Fruit fly (Drosophila melanogaster) whole organism, embryonic: Measurements from ENCODE around the gene Irp-1B.
A peak's percentile ranks its signal among the peaks of the same experiment; 100 is the strongest.

Experiments used
- B-H1 ChIP-seq: fragments of 200-800 bp; sonication (Bioruptor generic); IDR thresholded peaks from 3 replicates; pipeline ENCODE4 v1.3.6; 2022; ENCODE audit warnings: missing biosample characterization, missing genetic modification characterization
- B-H2 ChIP-seq: fragments of 200-800 bp; sonication (Bioruptor generic); optimal IDR thresholded peaks from 2 replicates; lab custom pipeline; 2018; ENCODE audit warnings: missing biosample characterization, mild to moderate bottlenecking, missing genetic modification characterization
- BtbVII ChIP-seq: fragments of 200-800 bp; sonication (Bioruptor generic); optimal IDR thresholded peaks from 3 replicates; lab custom pipeline; 2017; ENCODE audit warnings: missing biosample characterization, mild to moderate bottlenecking, missing genetic modification characterization
- CG1024 ChIP-seq: fragments of 200-800 bp; sonication (Bioruptor generic); IDR thresholded peaks from 2 replicates; pipeline ENCODE4 v1.3.6; 2022; ENCODE audit warnings: missing biosample characterization, missing genetic modification characterization
- CG11093 ChIP-seq: fragments of 200-800 bp; sonication (Bioruptor generic); IDR thresholded peaks from 3 replicates; pipeline ENCODE4 v1.3.6; 2022; ENCODE audit warnings: missing biosample characterization, missing genetic modification characterization
- CG11398 ChIP-seq: fragments of 200-800 bp; sonication (Bioruptor generic); optimal IDR thresholded peaks from 2 replicates; lab custom pipeline; 2016; ENCODE audit warnings: missing biosample characterization, missing genetic modification characterization
- CG14050 ChIP-seq: fragments of 200-800 bp; sonication (Bioruptor generic); IDR thresholded peaks from 3 replicates; pipeline ENCODE4 v1.3.6; 2022; ENCODE audit warnings: missing biosample characterization, missing genetic modification characterization
- CG15514 ChIP-seq: fragments of 200-800 bp; sonication (Bioruptor generic); optimal IDR thresholded peaks from 3 replicates; lab custom pipeline; 2017; ENCODE audit warnings: missing biosample characterization, missing genetic modification characterization, mild to moderate bottlenecking, moderate library complexity, missing genetic modification reagents
- CG17186 ChIP-seq: fragments of 200-800 bp; sonication (Bioruptor generic); optimal IDR thresholded peaks from 3 replicates; lab custom pipeline; 2017; ENCODE audit warnings: missing biosample characterization, missing genetic modification reagents, missing genetic modification characterization
- CG18764 ChIP-seq: fragments of 200-800 bp; sonication (Bioruptor generic); optimal IDR thresholded peaks from 3 replicates; lab custom pipeline; 2016; ENCODE audit warnings: missing biosample characterization, missing genetic modification characterization
- CG30020 ChIP-seq: fragments of 200-800 bp; optimal IDR thresholded peaks from 2 replicates; lab custom pipeline; 2019; ENCODE audit warnings: missing biosample characterization, mild to moderate bottlenecking, missing genetic modification characterization, moderate library complexity
- CG32532 ChIP-seq: fragments of 200-800 bp; sonication (Bioruptor generic); IDR thresholded peaks from 2 replicates; pipeline ENCODE4 v1.3.6; 2022; ENCODE audit warnings: missing biosample characterization, missing genetic modification characterization
- CG43689 ChIP-seq: fragments of 200-800 bp; sonication (Bioruptor generic); IDR thresholded peaks from 2 replicates; pipeline ENCODE4 v1.3.6; 2022; ENCODE audit warnings: missing biosample characterization, missing genetic modification characterization
- CG4617 ChIP-seq: fragments of 200-800 bp; sonication (Bioruptor generic); optimal IDR thresholded peaks from 3 replicates; lab custom pipeline; 2016; ENCODE audit warnings: missing biosample characterization, missing genetic modification characterization, borderline replicate concordance
- CG7372 ChIP-seq: fragments of 200-800 bp; sonication (Bioruptor generic); IDR thresholded peaks from 2 replicates; pipeline ENCODE4 v1.3.6; 2022; ENCODE audit warnings: missing biosample characterization, missing genetic modification characterization
- CG7786 ChIP-seq: fragments of 200-800 bp; sonication (Bioruptor generic); optimal IDR thresholded peaks from 2 replicates; lab custom pipeline; 2016; ENCODE audit warnings: missing biosample characterization, missing genetic modification characterization
- CG8359 ChIP-seq: fragments of 200-800 bp; sonication (Bioruptor generic); optimal IDR thresholded peaks from 2 replicates; lab custom pipeline; 2017; ENCODE audit warnings: missing biosample characterization, mild to moderate bottlenecking, missing genetic modification characterization, borderline replicate concordance
- CG8924 ChIP-seq: fragments of 200-800 bp; optimal IDR thresholded peaks from 3 replicates; lab custom pipeline; 2019; ENCODE audit warnings: missing biosample characterization, mild to moderate bottlenecking, missing genetic modification characterization, moderate library complexity
- Dad ChIP-seq: fragments of 200-800 bp; sonication (Bioruptor generic); optimal IDR thresholded peaks from 3 replicates; lab custom pipeline; 2016; ENCODE audit warnings: missing biosample characterization, missing genetic modification characterization
- Dbx ChIP-seq: fragments of 200-800 bp; sonication (Bioruptor generic); IDR thresholded peaks from 3 replicates; pipeline ENCODE4 v1.3.6; 2022; ENCODE audit warnings: missing biosample characterization, missing genetic modification characterization
- Dip2 ChIP-seq: fragments of 200-800 bp; sonication (Bioruptor generic); IDR thresholded peaks from 2 replicates; pipeline ENCODE4 v1.3.6; 2022; ENCODE audit warnings: missing biosample characterization, missing genetic modification characterization
- Dll ChIP-seq: fragments of 200-800 bp; sonication (Bioruptor generic); IDR thresholded peaks from 4 replicates; pipeline ENCODE4 v1.3.6; 2022; ENCODE audit warnings: missing biosample characterization, missing genetic modification characterization; ENCODE audit not compliant: partially characterized antibody
- Dref ChIP-seq: fragments of 200-800 bp; sonication (Bioruptor generic); IDR thresholded peaks from 2 replicates; pipeline ENCODE4 v1.3.6; 2022; ENCODE audit warnings: missing biosample characterization, missing genetic modification characterization
- Fer3 ChIP-seq: fragments of 200-800 bp; sonication (Bioruptor generic); optimal IDR thresholded peaks from 2 replicates; lab custom pipeline; 2018; ENCODE audit warnings: missing biosample characterization, mild to moderate bottlenecking, missing genetic modification characterization, moderate library complexity
- GATAe ChIP-seq: fragments of 200-800 bp; sonication (Bioruptor generic); conservative IDR thresholded peaks from 2 replicates; pipeline ENCODE4 v1.3.6; 2022; ENCODE audit warnings: missing biosample characterization, missing genetic modification characterization
- Hmr ChIP-seq: fragments of 200-800 bp; sonication (Bioruptor generic); optimal IDR thresholded peaks from 3 replicates; lab custom pipeline; 2017; ENCODE audit warnings: mild to moderate bottlenecking, missing biosample characterization, missing genetic modification reagents, missing genetic modification characterization
- Mad ChIP-seq: fragments of 200-800 bp; sonication (Bioruptor generic); optimal IDR thresholded peaks from 2 replicates; lab custom pipeline; 2016; ENCODE audit warnings: missing biosample characterization, missing genetic modification characterization
- NFAT ChIP-seq: fragments of 200-800 bp; sonication (Bioruptor generic); IDR thresholded peaks from 2 replicates; pipeline ENCODE4 v1.3.6; 2022; ENCODE audit warnings: missing biosample characterization, missing genetic modification characterization
- PHDP ChIP-seq: fragments of 200-800 bp; sonication (Bioruptor generic); optimal IDR thresholded peaks from 3 replicates; lab custom pipeline; 2018; ENCODE audit warnings: missing biosample characterization, mild to moderate bottlenecking, missing genetic modification characterization, moderate library complexity
- Sin3A ChIP-seq: fragments of >200 bp; optimal IDR thresholded peaks from 2 replicates; lab custom pipeline; 2018
- Spps ChIP-seq: fragments of 200-800 bp; sonication (Bioruptor generic); optimal IDR thresholded peaks from 2 replicates; lab custom pipeline; 2018; ENCODE audit warnings: missing biosample characterization, mild to moderate bottlenecking, missing genetic modification characterization
- YL-1 ChIP-seq: fragments of 200-800 bp; sonication (Bioruptor generic); optimal IDR thresholded peaks from 3 replicates; lab custom pipeline; 2017; ENCODE audit warnings: missing biosample characterization, mild to moderate bottlenecking, missing genetic modification characterization
- aop ChIP-seq: fragments of 200-800 bp; sonication (Bioruptor generic); IDR thresholded peaks from 2 replicates; pipeline ENCODE4 v1.3.6; 2022; ENCODE audit warnings: missing biosample characterization, missing genetic modification characterization
- ase ChIP-seq: fragments of 200-800 bp; sonication (Bioruptor generic); IDR thresholded peaks from 3 replicates; pipeline ENCODE4 v1.3.6; 2022; ENCODE audit warnings: missing biosample characterization, missing genetic modification characterization
- bcd ChIP-seq: fragments of 200-800 bp; sonication (Bioruptor generic); optimal IDR thresholded peaks from 2 replicates; lab custom pipeline; 2017; ENCODE audit warnings: missing biosample characterization, mild to moderate bottlenecking, missing genetic modification characterization
- crc ChIP-seq: fragments of 200-800 bp; sonication (Bioruptor generic); optimal IDR thresholded peaks from 2 replicates; lab custom pipeline; 2016; ENCODE audit warnings: missing biosample characterization, missing genetic modification characterization
- danr ChIP-seq: fragments of 200-800 bp; sonication (Bioruptor generic); IDR thresholded peaks from 2 replicates; pipeline ENCODE4 v1.3.6; 2022; ENCODE audit warnings: missing biosample characterization, missing genetic modification characterization
- hbn ChIP-seq: fragments of 200-800 bp; sonication (Bioruptor generic); IDR thresholded peaks from 2 replicates; pipeline ENCODE4 v1.3.6; 2022; ENCODE audit warnings: missing biosample characterization, missing genetic modification characterization; ENCODE audit not compliant: partially characterized antibody
- inv ChIP-seq: fragments of 200-800 bp; sonication (Bioruptor generic); IDR thresholded peaks from 2 replicates; pipeline ENCODE4 v1.3.6; 2022; ENCODE audit warnings: missing biosample characterization, missing genetic modification characterization; ENCODE audit not compliant: partially characterized antibody
- nau ChIP-seq: fragments of 200-800 bp; sonication (Bioruptor generic); optimal IDR thresholded peaks from 3 replicates; lab custom pipeline; 2017; ENCODE audit warnings: missing biosample characterization, mild to moderate bottlenecking, missing genetic modification characterization, missing genetic modification reagents
- nom ChIP-seq: fragments of 200-800 bp; sonication (Bioruptor generic); optimal IDR thresholded peaks from 2 replicates; lab custom pipeline; 2017; ENCODE audit warnings: missing biosample characterization, missing genetic modification characterization, mild to moderate bottlenecking, moderate library complexity, missing genetic modification reagents
- odd ChIP-seq: fragments of 200-800 bp; sonication (Bioruptor generic); optimal IDR thresholded peaks from 2 replicates; lab custom pipeline; 2017; ENCODE audit warnings: missing biosample characterization, mild to moderate bottlenecking, missing genetic modification characterization
- onecut ChIP-seq: fragments of 200-800 bp; sonication (Bioruptor generic); IDR thresholded peaks from 2 replicates; pipeline ENCODE4 v1.3.6; 2022; ENCODE audit warnings: missing biosample characterization, missing genetic modification characterization
- otp ChIP-seq: fragments of 200-800 bp; sonication (Bioruptor generic); IDR thresholded peaks from 3 replicates; pipeline ENCODE4, ENCODE4 v1.3.6; 2022; ENCODE audit warnings: missing biosample characterization, missing genetic modification characterization
- repo ChIP-seq: fragments of 200-800 bp; sonication (Bioruptor generic); optimal IDR thresholded peaks from 2 replicates; lab custom pipeline; 2016; ENCODE audit warnings: missing biosample characterization, missing genetic modification characterization
- ro ChIP-seq: fragments of 200-800 bp; sonication (Bioruptor generic); IDR thresholded peaks from 2 replicates; pipeline ENCODE4 v1.3.6; 2022; ENCODE audit warnings: missing biosample characterization, missing genetic modification characterization
- row ChIP-seq: fragments of 200-800 bp; sonication (Bioruptor generic); IDR thresholded peaks from 3 replicates; pipeline ENCODE4 v1.3.6; 2022; ENCODE audit warnings: missing biosample characterization, missing genetic modification characterization
- so ChIP-seq: fragments of 200-800 bp; sonication (Bioruptor generic); IDR thresholded peaks from 3 replicates; pipeline ENCODE4 v1.3.6; 2022; ENCODE audit warnings: missing biosample characterization, missing genetic modification characterization
- ssp ChIP-seq: fragments of 200-800 bp; sonication (Bioruptor generic); IDR thresholded peaks from 2 replicates; pipeline ENCODE4 v1.3.6; 2022; ENCODE audit warnings: missing biosample characterization, missing genetic modification characterization
- tna ChIP-seq: fragments of 200-800 bp; sonication (Bioruptor generic); IDR thresholded peaks from 2 replicates; pipeline ENCODE4 v1.3.6; 2022; ENCODE audit warnings: missing biosample characterization, missing genetic modification characterization; ENCODE audit not compliant: partially characterized antibody

Gene Irp-1B

dm6 chr3R:10393654-10394367 lies 18.9 kb downstream of the Irp-1B start (continued):
- TF ChIP-seq ro (no peak), nau (peak; percentile 69), CG11398 (peak; percentile 68), NFAT (GFP tag; lab: Robert Waterston, UW) (peak; percentile 69), row (peak; percentile 93), PHDP (tag; lab: Kevin White, UChicago) (peak; percentile 91), CG7786 (GFP tag; lab: Kevin White, UChicago) (peak; percentile 68), CG17186 (GFP tag; lab: Kevin White, UChicago) (no peak), Dll (GFP tag; lab: Robert Waterston, UW) (no peak), inv (GFP tag; lab: Robert Waterston, UW) (no peak), Mad (peak; percentile 61), CG43689 (GFP tag; lab: Robert Waterston, UW) (peak; percentile 61; the same call in 1 of the 2 replicates), GATAe (no peak), odd (GFP tag; lab: Kevin White, UChicago) (peak; percentile 78), bcd (GFP tag; lab: Kevin White, UChicago) (peak; percentile 60), aop (GFP tag; lab: Robert Waterston, UW) (no peak), nom (no peak), B-H1 (GFP tag; lab: Robert Waterston, UW) (peak; percentile 84), CG8924 (tag; lab: Kevin White, UChicago) (peak; percentile 87), CG1024 (GFP tag; lab: Robert Waterston, UW) (0 out of 2 replicates have a peak, but pooled peaks have one; percentile 58), Dip2 (GFP tag; lab: Robert Waterston, UW) (no peak), Spps (tag; lab: Kevin White, UChicago) (peak; percentile 38), YL-1 (peak; percentile 40), Dref (no peak), CG14050 (GFP tag; lab: Robert Waterston, UW) (peak; percentile 85), CG18764 (GFP tag; lab: Kevin White, UChicago) (peak; percentile 50), CG32532 (GFP tag; lab: Robert Waterston, UW) (peak; percentile 75; the same call in 1 of the 2 replicates), tna (no peak), CG8359 (GFP tag; lab: Kevin White, UChicago) (no peak), CG15514 (GFP tag; lab: Kevin White, UChicago) (peak; percentile 75), CG4617 (GFP tag; lab: Kevin White, UChicago) (peak; percentile 28), CG11093 (GFP tag; lab: Robert Waterston, UW) (peak; percentile 58; the same call in 2 of the 3 replicates), crc (GFP tag; lab: Kevin White, UChicago) (peak; percentile 60), hbn (GFP tag; lab: Robert Waterston, UW) (no peak), danr (peak; percentile 64; the same call in 1 of the 2 replicates), CG30020 (no peak), onecut (peak; percentile 61), Fer3 (tag; lab: Kevin White, UChicago) (peak; percentile 86), Dbx (peak; percentile 77), ase (GFP tag; lab: Robert Waterston, UW) (peak; percentile 84), BtbVII (GFP tag; lab: Kevin White, UChicago) (peak; percentile 67), Dad (peak; percentile 48), repo (GFP tag; lab: Kevin White, UChicago) (peak; percentile 76), otp (GFP tag; lab: Robert Waterston, UW) (peak; percentile 73; the same call in 1 of the 3 replicates), ssp (peak; percentile 66; the same call in 1 of the 2 replicates), so (GFP tag; lab: Robert Waterston, UW) (peak; percentile 91), B-H2 (GFP tag; lab: Kevin White, UChicago) (no peak), CG7372 (GFP tag; lab: Robert Waterston, UW) (peak; percentile 82), Hmr (peak; percentile 76), Sin3A (lab: Kevin White, UChicago) (no peak)
